Worm (Caenorhabditis elegans): ENCODE results near the gene clc-10.

ce11 chrIII:6102762-6103161, 45.9 kb downstream of the clc-10 start, which contains the start of gene C05D10.4:
- TF ChIP-seq him-1 (tag; optimal IDR thresholded peaks at IDR 0.05) (no peak), tlf-1 (GFP tag; optimal IDR thresholded peaks at IDR 0.05) (no peak)

All from whole organism, young adult.